Worm (Caenorhabditis elegans) whole organism, midembryonic: Measurements from ENCODE around the gene irld-65.

Source experiments
- T22C8.4 ChIP-seq: fragments of 200-800 bp; sonication (Bioruptor generic); IDR thresholded peaks from 2 replicates; pipeline ENCODE4 v1.3.6; 2022; ENCODE audit warnings: missing genetic modification characterization, missing compliant biosample characterization
- flt-1 ChIP-seq: fragments of 200-800 bp; sonication (Bioruptor generic); IDR thresholded peaks from 2 replicates; pipeline ENCODE4 v1.3.6; 2022; ENCODE audit warnings: missing genetic modification characterization, missing compliant biosample characterization
- klf-2 ChIP-seq: fragments of 200-800 bp; sonication (Bioruptor generic); conservative IDR thresholded peaks from 2 replicates; pipeline ENCODE4 v1.3.6; 2022; ENCODE audit warnings: missing genetic modification reagents, missing genetic modification characterization, missing compliant biosample characterization
- med-1 ChIP-seq: sonication (generic microtip); optimal IDR thresholded peaks from 2 replicates; lab custom pipeline; 2017; ENCODE audit warnings: missing genetic modification characterization, mild to moderate bottlenecking, missing compliant biosample characterization, antibody characterized with exemption, missing genetic modification reagents; ENCODE audit not compliant: insufficient read depth
- ztf-23 ChIP-seq: fragments of 200-800 bp; sonication (Bioruptor generic); IDR thresholded peaks from 2 replicates; pipeline ENCODE4 v1.3.6; 2022; ENCODE audit warnings: missing genetic modification reagents, missing genetic modification characterization, missing compliant biosample characterization
- ztf-29 ChIP-seq: fragments of 200-800 bp; sonication (Bioruptor generic); IDR thresholded peaks from 2 replicates; pipeline ENCODE4 v1.3.6; 2022; ENCODE audit warnings: missing genetic modification reagents, missing genetic modification characterization, missing compliant biosample characterization

DNA sequence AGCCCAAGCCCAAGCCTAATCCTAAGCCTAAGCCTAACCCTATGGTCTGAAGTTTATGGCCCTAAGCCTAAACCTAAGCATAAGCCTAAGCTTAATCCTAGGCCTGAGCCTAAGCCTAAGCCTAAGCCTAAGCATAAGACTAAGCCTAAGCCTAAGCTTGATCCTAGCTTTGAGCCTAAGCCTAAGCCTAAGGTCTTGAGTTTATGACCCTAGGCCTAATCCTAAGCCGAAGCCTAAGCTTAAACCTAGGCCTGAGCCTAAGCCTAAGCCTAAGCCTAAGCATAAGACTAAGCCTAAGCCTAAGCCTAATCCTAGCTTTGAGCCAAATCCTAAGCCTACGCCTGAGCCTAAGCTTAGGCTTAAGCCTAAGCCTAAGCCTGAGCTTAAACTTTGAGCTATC is 41.3 kb upstream of the irld-65 start:
- no peak for TF ChIP-seq ztf-23 (GFP tag; lab: Robert Waterston, UW)
- TF ChIP-seq flt-1 (GFP tag; lab: Robert Waterston, UW) = no peak
- TF ChIP-seq klf-2 = no peak
- peak; percentile 47; the same call in 1 of the 2 replicates for TF ChIP-seq ztf-29
- TF ChIP-seq med-1 (GFP tag; lab: Kevin White, UChicago) = no peak
- TF ChIP-seq T22C8.4 (GFP tag; lab: Robert Waterston, UW) = no peak
